Fruit fly (Drosophila melanogaster) S2 (cell line): ENCODE results near the gene CG43800.

Experiments used
- CG8478 ChIP-seq: fragments of >200 bp; optimal IDR thresholded peaks from 2 replicates; lab custom pipeline; 2018
- CTCF ChIP-seq, 2 experiments: fragments of >200 bp; optimal IDR thresholded peaks; 2 replicates each; lab custom pipeline; 2018

DNA sequence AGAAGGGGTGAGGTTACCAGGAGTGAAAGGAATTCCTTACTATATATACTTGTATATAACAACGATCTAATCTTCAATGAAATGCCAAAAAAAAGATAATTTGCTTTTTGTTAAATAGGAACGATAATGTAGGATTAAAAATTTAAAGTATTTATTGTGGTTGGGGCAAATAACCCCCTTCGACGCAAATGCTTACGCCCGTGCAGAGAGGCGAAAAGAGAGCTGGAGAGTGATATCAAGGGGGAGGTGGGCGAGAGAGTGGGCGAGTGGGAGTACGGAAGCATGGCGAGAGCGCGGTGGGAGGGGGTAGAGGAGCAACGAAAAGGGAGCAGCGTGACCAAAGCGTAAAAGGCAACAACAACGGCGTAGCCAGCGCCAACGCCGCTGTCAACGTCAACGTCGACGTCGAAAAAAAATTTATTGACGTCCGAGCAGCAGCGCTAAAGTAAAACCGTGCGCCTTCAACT, 44.0 kb downstream of the CG43800 start:
- TF ChIP-seq CTCF (optimal IDR thresholded peaks at IDR 0.05; lab: Kevin White, UChicago): no peak
- no peak for TF ChIP-seq CG8478 (lab: Kevin White, UChicago)
